Fruit fly (Drosophila melanogaster) whole organism, embryonic: Measurements from ENCODE around the gene CG42237.

Source experiments
- Atf6 ChIP-seq: fragments of 200-800 bp; sonication (Bioruptor generic); IDR thresholded peaks from 2 replicates; pipeline ENCODE4 v1.3.6; 2022; ENCODE audit warnings: missing biosample characterization, missing genetic modification characterization
- Bgb ChIP-seq: fragments of 200-800 bp; sonication (Bioruptor generic); IDR thresholded peaks from 2 replicates; pipeline ENCODE4 v1.3.6; 2022; ENCODE audit warnings: missing biosample characterization, missing genetic modification characterization; ENCODE audit not compliant: partially characterized antibody
- CG12236 ChIP-seq: fragments of 200-800 bp; sonication (Bioruptor generic); optimal IDR thresholded peaks from 2 replicates; lab custom pipeline; 2016; ENCODE audit warnings: missing biosample characterization, missing genetic modification characterization
- CG12659 ChIP-seq: fragments of 200-800 bp; sonication (Bioruptor generic); optimal IDR thresholded peaks from 3 replicates; lab custom pipeline; 2017; ENCODE audit warnings: mild to moderate bottlenecking, missing biosample characterization, missing genetic modification reagents, missing genetic modification characterization
- CG14014 ChIP-seq: fragments of 200-800 bp; sonication (Bioruptor generic); IDR thresholded peaks from 2 replicates; pipeline ENCODE4 v1.3.6; 2022; ENCODE audit warnings: missing biosample characterization, missing genetic modification characterization
- CG15011 ChIP-seq: fragments of 200-800 bp; sonication (Bioruptor generic); optimal IDR thresholded peaks from 3 replicates; lab custom pipeline; 2018; ENCODE audit warnings: missing biosample characterization, mild to moderate bottlenecking, missing genetic modification characterization
- CG15696 ChIP-seq: fragments of 200-800 bp; sonication (Bioruptor generic); optimal IDR thresholded peaks from 2 replicates; lab custom pipeline; 2019; ENCODE audit warnings: missing biosample characterization, mild to moderate bottlenecking, missing genetic modification characterization, moderate library complexity
- CG17328 ChIP-seq: fragments of 200-800 bp; sonication (Bioruptor generic); IDR thresholded peaks from 2 replicates; pipeline ENCODE4 v1.3.6; 2022; ENCODE audit warnings: missing biosample characterization, missing genetic modification characterization
- CG17361 ChIP-seq: fragments of 200-800 bp; sonication (Bioruptor generic); IDR thresholded peaks from 3 replicates; pipeline ENCODE4 v1.3.6; 2022; ENCODE audit warnings: missing biosample characterization, missing genetic modification characterization
- CG17385 ChIP-seq: fragments of 200-800 bp; sonication (Bioruptor generic); optimal IDR thresholded peaks from 3 replicates; lab custom pipeline; 2018; ENCODE audit warnings: missing biosample characterization, mild to moderate bottlenecking, missing genetic modification characterization
- CG17802 ChIP-seq: fragments of 200-800 bp; sonication (Bioruptor generic); optimal IDR thresholded peaks from 2 replicates; lab custom pipeline; 2018; ENCODE audit warnings: missing biosample characterization, mild to moderate bottlenecking, missing genetic modification characterization, moderate library complexity
- CG32532 ChIP-seq: fragments of 200-800 bp; sonication (Bioruptor generic); IDR thresholded peaks from 2 replicates; pipeline ENCODE4 v1.3.6; 2022; ENCODE audit warnings: missing biosample characterization, missing genetic modification characterization
- CG34422 ChIP-seq: fragments of 200-800 bp; sonication (Bioruptor generic); IDR thresholded peaks from 3 replicates; pipeline ENCODE4 v1.3.6; 2022; ENCODE audit warnings: missing biosample characterization, missing genetic modification characterization
- CG4424 ChIP-seq: fragments of 200-800 bp; sonication (Bioruptor generic); optimal IDR thresholded peaks from 3 replicates; lab custom pipeline; 2016; ENCODE audit warnings: missing biosample characterization, missing genetic modification characterization
- CG4854 ChIP-seq: fragments of 200-800 bp; sonication (Bioruptor generic); optimal IDR thresholded peaks from 2 replicates; lab custom pipeline; 2016; ENCODE audit warnings: missing biosample characterization, missing genetic modification characterization, inconsistent platforms
- CG5953 ChIP-seq: fragments of 200-800 bp; sonication (Bioruptor generic); IDR thresholded peaks from 2 replicates; pipeline ENCODE4 v1.3.6; 2022; ENCODE audit warnings: missing biosample characterization, missing genetic modification characterization
- CG6791 ChIP-seq: fragments of 200-800 bp; sonication (Bioruptor generic); IDR thresholded peaks from 3 replicates; pipeline ENCODE4 v1.3.6; 2022; ENCODE audit warnings: missing biosample characterization, missing genetic modification characterization; ENCODE audit not compliant: partially characterized antibody
- CG7372 ChIP-seq: fragments of 200-800 bp; sonication (Bioruptor generic); IDR thresholded peaks from 2 replicates; pipeline ENCODE4 v1.3.6; 2022; ENCODE audit warnings: missing biosample characterization, missing genetic modification characterization
- CG9932 ChIP-seq: fragments of 200-800 bp; sonication (Bioruptor generic); IDR thresholded peaks from 2 replicates; pipeline ENCODE4 v1.3.6; 2022; ENCODE audit warnings: missing biosample characterization, missing genetic modification characterization
- Dbx ChIP-seq: fragments of 200-800 bp; sonication (Bioruptor generic); IDR thresholded peaks from 3 replicates; pipeline ENCODE4 v1.3.6; 2022; ENCODE audit warnings: missing biosample characterization, missing genetic modification characterization
- Dip3 ChIP-seq: fragments of 200-800 bp; sonication (Bioruptor generic); optimal IDR thresholded peaks from 3 replicates; lab custom pipeline; 2016; ENCODE audit warnings: missing biosample characterization, missing genetic modification characterization
- Dp ChIP-seq: fragments of 200-800 bp; sonication (Bioruptor generic); optimal IDR thresholded peaks from 2 replicates; lab custom pipeline; 2018; ENCODE audit warnings: missing biosample characterization, mild to moderate bottlenecking, missing genetic modification characterization, moderate library complexity
- Ets65A ChIP-seq: fragments of 200-800 bp; sonication (Bioruptor generic); peaks from one replicate; lab custom pipeline; 2016; ENCODE audit warnings: missing biosample characterization, missing genetic modification characterization
- Hr39 ChIP-seq: fragments of >200 bp; optimal IDR thresholded peaks from 2 replicates; lab custom pipeline; 2017
- Jarid2 ChIP-seq: fragments of 200-800 bp; sonication (Bioruptor generic); optimal IDR thresholded peaks from 3 replicates; lab custom pipeline; 2017; ENCODE audit warnings: mild to moderate bottlenecking, missing biosample characterization, missing genetic modification reagents, missing genetic modification characterization
- Med ChIP-seq: fragments of 200-800 bp; sonication (Bioruptor generic); peaks from one replicate; lab custom pipeline; 2016; ENCODE audit warnings: missing biosample characterization, missing genetic modification characterization, mild to moderate bottlenecking, inconsistent platforms, moderate library complexity
- NC2α ChIP-seq: fragments of 200-800 bp; sonication (Bioruptor generic); optimal IDR thresholded peaks from 2 replicates; lab custom pipeline; 2016; ENCODE audit warnings: missing biosample characterization, missing genetic modification characterization
- NFAT ChIP-seq: fragments of 200-800 bp; sonication (Bioruptor generic); IDR thresholded peaks from 2 replicates; pipeline ENCODE4 v1.3.6; 2022; ENCODE audit warnings: missing biosample characterization, missing genetic modification characterization
- Ptx1 ChIP-seq: fragments of 200-800 bp; sonication (Bioruptor generic); IDR thresholded peaks from 2 replicates; pipeline ENCODE4 v1.3.6; 2022; ENCODE audit warnings: missing biosample characterization, missing genetic modification characterization
- Side ChIP-seq: fragments of 200-800 bp; sonication (Bioruptor generic); optimal IDR thresholded peaks from 2 replicates; lab custom pipeline; 2016; ENCODE audit warnings: missing biosample characterization, missing genetic modification characterization
- Ssrp ChIP-seq: fragments of 200-800 bp; sonication (Bioruptor generic); optimal IDR thresholded peaks from 2 replicates; lab custom pipeline; 2018; ENCODE audit warnings: missing biosample characterization, mild to moderate bottlenecking, missing genetic modification characterization, moderate library complexity
- ac ChIP-seq: fragments of 200-800 bp; sonication (Bioruptor generic); optimal IDR thresholded peaks from 3 replicates; lab custom pipeline; 2017; ENCODE audit warnings: missing biosample characterization, mild to moderate bottlenecking, missing genetic modification characterization
- aop ChIP-seq: fragments of 200-800 bp; sonication (Bioruptor generic); IDR thresholded peaks from 2 replicates; pipeline ENCODE4 v1.3.6; 2022; ENCODE audit warnings: missing biosample characterization, missing genetic modification characterization
- cg ChIP-seq: fragments of 200-800 bp; sonication (Bioruptor generic); optimal IDR thresholded peaks from 3 replicates; lab custom pipeline; 2019; ENCODE audit warnings: missing biosample characterization, mild to moderate bottlenecking, missing genetic modification characterization, moderate library complexity
- chinmo ChIP-seq: fragments of 200-800 bp; sonication (Bioruptor generic); IDR thresholded peaks from 4 replicates; pipeline ENCODE4 v1.3.6; 2022; ENCODE audit warnings: missing biosample characterization, missing genetic modification characterization; ENCODE audit not compliant: partially characterized antibody
- chn ChIP-seq: fragments of 200-800 bp; sonication (Bioruptor generic); optimal IDR thresholded peaks from 2 replicates; lab custom pipeline; 2016; ENCODE audit warnings: missing biosample characterization, missing genetic modification characterization
- kah ChIP-seq: fragments of 200-800 bp; sonication (Bioruptor generic); optimal IDR thresholded peaks from 2 replicates; lab custom pipeline; 2018; ENCODE audit warnings: missing biosample characterization, mild to moderate bottlenecking, missing genetic modification characterization
- lmd ChIP-seq: fragments of 200-800 bp; sonication (Bioruptor generic); IDR thresholded peaks from 2 replicates; pipeline ENCODE4 v1.3.6; 2022; ENCODE audit warnings: missing biosample characterization, missing genetic modification characterization
- mld ChIP-seq: fragments of 200-800 bp; sonication (Bioruptor generic); IDR thresholded peaks from 3 replicates; pipeline ENCODE4 v1.3.6; 2022; ENCODE audit warnings: missing biosample characterization, missing genetic modification characterization; ENCODE audit not compliant: partially characterized antibody
- nerfin-2 ChIP-seq: fragments of 200-800 bp; sonication (Bioruptor generic); IDR thresholded peaks from 2 replicates; pipeline ENCODE4 v1.3.6; 2022; ENCODE audit warnings: missing biosample characterization, missing genetic modification characterization; ENCODE audit not compliant: partially characterized antibody
- nom ChIP-seq: fragments of 200-800 bp; sonication (Bioruptor generic); optimal IDR thresholded peaks from 2 replicates; lab custom pipeline; 2017; ENCODE audit warnings: missing biosample characterization, missing genetic modification characterization, mild to moderate bottlenecking, moderate library complexity, missing genetic modification reagents
- odd ChIP-seq: fragments of 200-800 bp; sonication (Bioruptor generic); optimal IDR thresholded peaks from 2 replicates; lab custom pipeline; 2017; ENCODE audit warnings: missing biosample characterization, mild to moderate bottlenecking, missing genetic modification characterization
- pan ChIP-seq, 4 experiments: fragments of >200 bp in 3 of 4; fragments of 200-800 bp in 1 of 4; sonication (Bioruptor generic) in 1 of 4; optimal IDR thresholded peaks in 3 of 4; IDR thresholded peaks in 1 of 4; 2 replicates each; pipeline versions ENCODE4 v1.3.6 to Lab custom; 2017 to 2022; ENCODE audit warnings: missing biosample characterization in 2 of 4, missing genetic modification characterization in 2 of 4, mixed read lengths in 1 of 4
- prd ChIP-seq, 3 experiments: fragments of >200 bp in 2 of 3; fragments of 200-800 bp in 1 of 3; sonication (Bioruptor generic) in 1 of 3; optimal IDR thresholded peaks in 2 of 3; IDR thresholded peaks in 1 of 3; 2 replicates in 2 of 3; 3 replicates in 1 of 3; pipeline versions ENCODE4 v1.3.6 to Lab custom; 2017 to 2022; ENCODE audit warnings: missing biosample characterization in 1 of 3, missing genetic modification characterization in 1 of 3
- psq ChIP-seq: fragments of 200-800 bp; sonication (Bioruptor generic); optimal IDR thresholded peaks from 2 replicates; lab custom pipeline; 2017; ENCODE audit warnings: missing biosample characterization, missing genetic modification characterization
- toy ChIP-seq: fragments of 200-800 bp; sonication (Bioruptor generic); IDR thresholded peaks from 2 replicates; pipeline ENCODE4 v1.3.6; 2022; ENCODE audit warnings: missing biosample characterization, missing genetic modification characterization
- twi ChIP-seq: fragments of 200-800 bp; optimal IDR thresholded peaks from 2 replicates; lab custom pipeline; 2019; ENCODE audit warnings: missing biosample characterization, mild to moderate bottlenecking, missing genetic modification characterization, moderate library complexity
- z ChIP-seq: fragments of 200-800 bp; sonication (Bioruptor generic); IDR thresholded peaks from 3 replicates; pipeline ENCODE4 v1.3.6; 2022; ENCODE audit warnings: missing biosample characterization, missing genetic modification characterization

The CG42237 gene

DNA sequence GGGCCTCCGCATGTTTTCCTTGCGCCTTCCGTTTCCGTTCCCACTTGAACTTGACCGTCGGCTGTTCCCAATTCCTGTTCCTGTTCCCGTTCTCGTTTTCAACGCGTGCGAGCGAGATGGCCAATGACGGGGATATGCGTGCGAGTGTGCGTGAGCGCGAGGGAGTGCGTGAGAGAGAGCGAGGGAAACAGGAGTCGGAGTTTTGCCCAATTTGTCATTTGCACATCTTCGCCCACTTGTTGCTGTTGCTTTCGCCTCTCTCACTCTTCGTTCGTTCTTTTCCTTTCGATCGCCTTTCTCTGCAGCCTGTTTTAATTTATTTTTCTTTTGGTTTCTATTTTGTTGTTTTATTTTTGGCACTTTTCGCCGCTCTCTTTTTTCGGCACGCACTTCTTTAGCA, 3.1 kb upstream of the CG42237 start (continued):
- no peak for TF ChIP-seq NC2α (GFP tag; lab: Kevin White, UChicago)
- TF ChIP-seq CG5953 (GFP tag; lab: Robert Waterston, UW), result no peak
- no peak for TF ChIP-seq odd
- peak; percentile 64 for TF ChIP-seq aop (GFP tag; lab: Robert Waterston, UW)
- TF ChIP-seq cg (GFP tag; lab: Kevin White, UChicago), result peak; percentile 59
- TF ChIP-seq Hr39 (lab: Kevin White, UChicago), result no peak
- TF ChIP-seq CG15696 (tag; lab: Kevin White, UChicago), result no peak
- no peak for TF ChIP-seq psq (GFP tag; lab: Kevin White, UChicago)
- 0 out of 2 replicates have a peak, but pooled peaks have one; percentile 5 for TF ChIP-seq CG32532 (GFP tag; lab: Robert Waterston, UW)
- TF ChIP-seq nom (GFP tag; lab: Kevin White, UChicago), result peak; percentile 76
- TF ChIP-seq CG17328 (GFP tag; lab: Robert Waterston, UW), result no peak
- no peak for TF ChIP-seq lmd
- TF ChIP-seq chn (GFP tag; lab: Kevin White, UChicago), result no peak
- no peak for TF ChIP-seq twi (tag; lab: Kevin White, UChicago)
- no peak for TF ChIP-seq CG7372 (GFP tag; lab: Robert Waterston, UW)
- no peak for TF ChIP-seq ac (GFP tag; lab: Kevin White, UChicago)
- no peak for TF ChIP-seq Ssrp (tag; lab: Kevin White, UChicago)

- TF ChIP-seq CG12659 (GFP tag; lab: Kevin White, UChicago), result peak; percentile 22
- TF ChIP-seq Dip3 (GFP tag; lab: Kevin White, UChicago), result no peak
- TF ChIP-seq Bgb (GFP tag; lab: Robert Waterston, UW), result peak; percentile 90
- TF ChIP-seq toy, result no peak
- TF ChIP-seq CG4424 (GFP tag; lab: Kevin White, UChicago), result no peak
- TF ChIP-seq Side, result no peak
- TF ChIP-seq CG4854 (GFP tag; lab: Kevin White, UChicago), result no peak
- TF ChIP-seq chinmo (GFP tag; lab: Robert Waterston, UW), result peak; percentile 88; the same call in 3 of the 4 replicates
- TF ChIP-seq CG14014 (GFP tag; lab: Robert Waterston, UW), result no peak
- peak; percentile 70 for TF ChIP-seq Dp (GFP tag; lab: Kevin White, UChicago)
- peak; percentile 59; the same call in 2 of the 3 replicates for TF ChIP-seq mld (GFP tag; lab: Robert Waterston, UW)
- TF ChIP-seq CG15011 (GFP tag; lab: Kevin White, UChicago), result no peak
- no peak for TF ChIP-seq prd (optimal IDR thresholded peaks at IDR 0.05; lab: Kevin White, UChicago)
- peak; percentile 38; the same call in 1 of the 3 replicates for TF ChIP-seq prd (GFP tag; IDR thresholded peaks at IDR 0.05; lab: Robert Waterston, UW)
- 0 out of 2 replicates have a peak, but pooled peaks have one; percentile 20 for TF ChIP-seq NFAT (GFP tag; lab: Robert Waterston, UW)
- peak; percentile 80 for TF ChIP-seq kah (GFP tag; lab: Kevin White, UChicago)
- peak; percentile 73; the same call in 1 of the 3 replicates for TF ChIP-seq CG34422
- peak; percentile 36 for TF ChIP-seq CG17802 (tag; lab: Kevin White, UChicago)
- TF ChIP-seq z (GFP tag; lab: Robert Waterston, UW), result no peak
- peak; percentile 87 for TF ChIP-seq Med (GFP tag; lab: Kevin White, UChicago)
- no peak for TF ChIP-seq pan (optimal IDR thresholded peaks at IDR 0.05; lab: Kevin White, UChicago)
- peak in 1 of 2 experiments; percentile 28 for TF ChIP-seq pan (GFP tag; optimal IDR thresholded peaks at IDR 0.05 in 1 of 2, IDR thresholded peaks at IDR 0.05 in 1 of 2)
- TF ChIP-seq Jarid2 (GFP tag; lab: Kevin White, UChicago), result peak; percentile 66
- no peak for TF ChIP-seq CG12236
- peak; percentile 68 for TF ChIP-seq Ets65A (GFP tag; lab: Kevin White, UChicago)
- TF ChIP-seq Atf6 (GFP tag; lab: Robert Waterston, UW), result no peak
- peak; percentile 32; the same call in 1 of the 2 replicates for TF ChIP-seq Ptx1 (GFP tag; lab: Robert Waterston, UW)
- 0 out of 3 replicates have a peak, but pooled peaks have one; percentile 29 for TF ChIP-seq Dbx (GFP tag; lab: Robert Waterston, UW)
- peak; percentile 84 for TF ChIP-seq nerfin-2 (GFP tag; lab: Robert Waterston, UW)
- TF ChIP-seq CG9932, result peak; percentile 49; the same call in 1 of the 2 replicates
- peak; percentile 92 for TF ChIP-seq CG6791 (GFP tag; lab: Robert Waterston, UW)
- peak; percentile 6 for TF ChIP-seq CG17385 (GFP tag; lab: Kevin White, UChicago)
- peak; percentile 41; the same call in 1 of the 3 replicates for TF ChIP-seq CG17361
Observed at dm6 chrX:13112238-13112829, 2.6 kb upstream of the CG42237 start, which contains the start of gene Chpf. Chpf (minus strand) TSS chrX:13112462.
